Fruit fly (Drosophila melanogaster) whole organism, wandering third instar larva: ENCODE data around the gene mus101.

Source experiments
- CG9705 ChIP-seq: fragments of 200-800 bp; sonication (Bioruptor generic); optimal IDR thresholded peaks from 2 replicates; lab custom pipeline; 2018; ENCODE audit warnings: missing biosample characterization, mild to moderate bottlenecking, missing genetic modification characterization
- OdsH ChIP-seq: fragments of 200-800 bp; sonication (Bioruptor generic); optimal IDR thresholded peaks from 2 replicates; lab custom pipeline; 2016; ENCODE audit warnings: missing biosample characterization, mild to moderate bottlenecking, missing genetic modification characterization
- ey ChIP-seq: fragments of 200-800 bp; sonication (Bioruptor generic); optimal IDR thresholded peaks from 2 replicates; lab custom pipeline; 2016; ENCODE audit warnings: missing biosample characterization, missing genetic modification characterization
- lola ChIP-seq: fragments of >200 bp; optimal IDR thresholded peaks from 2 replicates; lab custom pipeline; 2017; ENCODE audit warnings: missing biosample characterization, missing genetic modification characterization

DNA sequence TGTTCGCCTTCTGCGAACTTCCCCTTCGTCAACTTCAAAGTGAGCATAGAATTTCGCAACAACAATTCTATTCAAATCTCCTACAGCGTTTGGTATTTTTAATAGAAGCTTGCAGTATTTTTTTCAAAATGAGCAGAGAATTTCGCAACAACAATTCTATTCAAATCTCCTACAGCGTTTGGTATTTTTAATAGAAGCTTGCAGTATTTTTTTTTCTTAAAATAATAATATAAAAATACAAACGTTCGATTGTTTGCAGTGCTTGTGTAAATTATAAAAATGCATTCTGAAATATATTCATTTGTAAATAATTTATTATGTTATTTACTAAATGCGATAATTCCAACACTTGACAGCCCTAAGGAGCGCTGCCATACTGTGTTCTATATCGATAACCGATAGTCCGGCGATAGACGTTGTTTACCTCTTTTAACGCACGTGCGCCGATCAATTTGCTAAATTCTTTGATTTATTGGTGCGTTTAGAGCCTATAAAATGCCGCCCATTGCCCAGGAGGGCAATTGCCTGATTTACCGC lies 34.8 kb downstream of the mus101 start, which contains the start of the genes CG32625 and Rtc1:
- peak; percentile 19 for TF ChIP-seq CG9705 (GFP tag; lab: Kevin White, UChicago)
- peak; percentile 5 for TF ChIP-seq OdsH (GFP tag; lab: Kevin White, UChicago)
- TF ChIP-seq lola (GFP tag; lab: Kevin White, UChicago) = no peak
- TF ChIP-seq ey (GFP tag; lab: Kevin White, UChicago) = peak; percentile 14
